Worm (Caenorhabditis elegans): ENCODE measurements around the gene let-767.

- TF ChIP-seq elt-2 (tag; optimal IDR thresholded peaks at IDR 0.05) (peak; percentile 23), ama-1 (optimal IDR thresholded peaks at IDR 0.05) (no peak), zip-5 (tag; optimal IDR thresholded peaks at IDR 0.05) (no peak), pag-3 (tag; optimal IDR thresholded peaks at IDR 0.05; ENCODE audit: borderline replicate concordance) (no peak), sox-2 (GFP tag; IDR thresholded peaks at IDR 0.05) (no peak), madf-2 (tag; optimal IDR thresholded peaks at IDR 0.05) (no peak)
These were observed at the start of gene let-767 for ce11 chrIII:6339919-6340434.
